Worm (Caenorhabditis elegans) whole organism, L1 larva: ENCODE measurements around the gene ZK1193.2.
A peak's percentile ranks its signal among the peaks of the same experiment; 100 is the strongest.

Experiments
- C16A3.4 ChIP-seq: fragments of 150-350 bp; optimal IDR thresholded peaks from 2 replicates; lab custom pipeline; 2014; ENCODE audit warnings: missing biosample characterization, missing genetic modification characterization
- C34B4.2 ChIP-seq: sonication (generic microtip); optimal IDR thresholded peaks from 2 replicates; lab custom pipeline; 2017; ENCODE audit warnings: mild to moderate bottlenecking, missing genetic modification characterization, missing compliant biosample characterization
- F16B12.6 ChIP-seq: fragments of 150-350 bp; optimal IDR thresholded peaks from 2 replicates; lab custom pipeline; 2014; ENCODE audit warnings: missing biosample characterization, missing genetic modification characterization
- Y116A8C.19 ChIP-seq: sonication (generic microtip); optimal IDR thresholded peaks from 2 replicates; lab custom pipeline; 2016; ENCODE audit warnings: missing compliant biosample characterization, missing genetic modification characterization, borderline replicate concordance
- alr-1 ChIP-seq: fragments of 200-800 bp; sonication (Bioruptor generic); optimal IDR thresholded peaks from 2 replicates; lab custom pipeline; 2018; ENCODE audit warnings: borderline replicate concordance, mild to moderate bottlenecking, missing genetic modification characterization, missing compliant biosample characterization
- aly-2 ChIP-seq: fragments of 150-350 bp; optimal IDR thresholded peaks from 2 replicates; lab custom pipeline; 2014; ENCODE audit warnings: missing biosample characterization, missing genetic modification characterization
- ama-1 ChIP-seq: fragments of 150-350 bp; optimal IDR thresholded peaks from 2 replicates; lab custom pipeline; 2014
- ceh-63 ChIP-seq: fragments of 200-800 bp; sonication (Bioruptor generic); optimal IDR thresholded peaks from 2 replicates; lab custom pipeline; 2018; ENCODE audit warnings: mild to moderate bottlenecking, missing genetic modification characterization, missing compliant biosample characterization
- ceh-82 ChIP-seq, 3 experiments: fragments of 150-350 bp in 1 of 3; sonication (generic microtip) in 2 of 3; optimal IDR thresholded peaks; 2 replicates each; lab custom pipeline; 2014 to 2017; ENCODE audit warnings: missing biosample characterization in 3 of 3, missing genetic modification characterization in 3 of 3
- ceh-88 ChIP-seq: fragments of 200-800 bp; sonication (Bioruptor generic); IDR thresholded peaks from 2 replicates; pipeline ENCODE4 v1.3.6; 2022; ENCODE audit warnings: missing genetic modification characterization, missing compliant biosample characterization
- ceh-90 ChIP-seq: sonication (generic microtip); optimal IDR thresholded peaks from 2 replicates; lab custom pipeline; 2016; ENCODE audit warnings: missing genetic modification characterization, missing compliant biosample characterization
- ces-1 ChIP-seq: fragments of 150-350 bp; optimal IDR thresholded peaks from 2 replicates; lab custom pipeline; 2014; ENCODE audit warnings: missing biosample characterization, missing genetic modification reagents, missing genetic modification characterization
- dpl-1 ChIP-seq, 3 experiments: fragments of 150-350 bp in 2 of 3; sonication (generic microtip) in 1 of 3; optimal IDR thresholded peaks; 2 replicates each; lab custom pipeline; 2014 to 2017; ENCODE audit warnings: missing biosample characterization in 3 of 3, missing genetic modification characterization in 3 of 3, missing genetic modification reagents in 3 of 3
- dsc-1 ChIP-seq: sonication (generic microtip); optimal IDR thresholded peaks from 2 replicates; lab custom pipeline; 2016; ENCODE audit warnings: mild to moderate bottlenecking, missing genetic modification characterization, missing compliant biosample characterization
- efl-1 ChIP-seq, 4 experiments: fragments of 150-350 bp; optimal IDR thresholded peaks in 3 of 4; peaks in 1 of 4; 1 replicate in 1 of 4; 2 replicates in 3 of 4; lab custom pipeline; 2014; ENCODE audit warnings: missing biosample characterization in 2 of 4, missing genetic modification characterization in 2 of 4, missing genetic modification reagents in 2 of 4
- elt-3 ChIP-seq, 6 experiments: fragments of 150-350 bp in 1 of 6; sonication (generic microtip); optimal IDR thresholded peaks; 2 replicates each; lab custom pipeline; 2017 to 2018; ENCODE audit warnings: missing biosample characterization in 6 of 6, missing genetic modification characterization in 6 of 6, inconsistent platforms in 1 of 6
- ets-5 ChIP-seq: fragments of 200-800 bp; sonication (Bioruptor generic); IDR thresholded peaks from 2 replicates; pipeline ENCODE4 v1.3.6; 2022; ENCODE audit warnings: missing genetic modification characterization, missing compliant biosample characterization
- fkh-10 ChIP-seq: sonication (generic microtip); optimal IDR thresholded peaks from 2 replicates; lab custom pipeline; 2017; ENCODE audit warnings: missing biosample characterization, missing genetic modification reagents, missing genetic modification characterization
- hlh-17 ChIP-seq: fragments of 200-800 bp; sonication (Bioruptor generic); optimal IDR thresholded peaks from 2 replicates; lab custom pipeline; 2018; ENCODE audit warnings: missing genetic modification characterization, mild to moderate bottlenecking, missing compliant biosample characterization, moderate library complexity, borderline replicate concordance
- hlh-4 ChIP-seq: sonication (generic microtip); optimal IDR thresholded peaks from 2 replicates; lab custom pipeline; 2016; ENCODE audit warnings: mild to moderate bottlenecking, missing genetic modification characterization, missing compliant biosample characterization
- irx-1 ChIP-seq: sonication (generic microtip); optimal IDR thresholded peaks from 2 replicates; lab custom pipeline; 2016; ENCODE audit warnings: missing genetic modification characterization, missing compliant biosample characterization
- jun-1 ChIP-seq: fragments of 150-350 bp; optimal IDR thresholded peaks from 2 replicates; lab custom pipeline; 2014; ENCODE audit warnings: missing biosample characterization, missing genetic modification reagents, missing genetic modification characterization
- lin-14 ChIP-seq: fragments of 200-800 bp; sonication (Bioruptor generic); optimal IDR thresholded peaks from 2 replicates; lab custom pipeline; 2018; ENCODE audit warnings: mild to moderate bottlenecking, missing genetic modification characterization, moderate library complexity, missing compliant biosample characterization
- lin-35 ChIP-seq, 2 experiments: fragments of 150-350 bp; optimal IDR thresholded peaks; 2 replicates each; lab custom pipeline; 2014; ENCODE audit warnings: missing biosample characterization in 2 of 2, missing genetic modification characterization in 2 of 2, missing genetic modification reagents in 2 of 2
- lin-39 ChIP-seq: fragments of 150-350 bp; optimal IDR thresholded peaks from 2 replicates; lab custom pipeline; 2014; ENCODE audit warnings: missing biosample characterization, missing genetic modification reagents, missing genetic modification characterization
- lir-3 ChIP-seq: sonication (generic microtip); optimal IDR thresholded peaks from 2 replicates; lab custom pipeline; 2016; ENCODE audit warnings: mild to moderate bottlenecking, missing genetic modification characterization, moderate library complexity, missing compliant biosample characterization; ENCODE audit not compliant: poor library complexity
- lsy-2 ChIP-seq, 2 experiments: fragments of 150-350 bp; optimal IDR thresholded peaks; 2 replicates each; lab custom pipeline; 2014; ENCODE audit warnings: missing biosample characterization in 2 of 2, missing genetic modification characterization in 2 of 2
- mdl-1 ChIP-seq, 2 experiments: fragments of 150-350 bp; optimal IDR thresholded peaks; 2 replicates each; lab custom pipeline; 2014 to 2017; ENCODE audit warnings: missing biosample characterization in 2 of 2, missing genetic modification characterization in 2 of 2, inconsistent platforms in 1 of 2
- mef-2 ChIP-seq: fragments of 150-350 bp; optimal IDR thresholded peaks from 2 replicates; lab custom pipeline; 2014; ENCODE audit warnings: missing biosample characterization, missing genetic modification characterization
- mep-1 ChIP-seq: fragments of 150-350 bp; optimal IDR thresholded peaks from 2 replicates; lab custom pipeline; 2014; ENCODE audit warnings: missing biosample characterization, missing genetic modification characterization
- nhr-11 ChIP-seq: fragments of 150-350 bp; optimal IDR thresholded peaks from 2 replicates; lab custom pipeline; 2014; ENCODE audit warnings: missing biosample characterization, missing genetic modification characterization
- nhr-28 ChIP-seq: fragments of 150-350 bp; optimal IDR thresholded peaks from 2 replicates; lab custom pipeline; 2014; ENCODE audit warnings: missing biosample characterization, missing genetic modification characterization
- nhr-47 ChIP-seq: sonication (generic microtip); optimal IDR thresholded peaks from 2 replicates; lab custom pipeline; 2016; ENCODE audit warnings: mild to moderate bottlenecking, missing genetic modification characterization, moderate library complexity, missing compliant biosample characterization
- nhr-76 ChIP-seq: sonication (generic microtip); optimal IDR thresholded peaks from 2 replicates; lab custom pipeline; 2017; ENCODE audit warnings: missing biosample characterization, missing genetic modification characterization
- nhr-77 ChIP-seq: fragments of 150-350 bp; optimal IDR thresholded peaks from 2 replicates; lab custom pipeline; 2014; ENCODE audit warnings: missing biosample characterization, missing genetic modification characterization
- nhr-84 ChIP-seq: sonication (generic microtip); optimal IDR thresholded peaks from 2 replicates; lab custom pipeline; 2017; ENCODE audit warnings: missing biosample characterization, missing genetic modification characterization
- nhr-85 ChIP-seq: sonication (generic microtip); peaks from one replicate; lab custom pipeline; 2016; ENCODE audit warnings: missing genetic modification characterization, inconsistent platforms, missing compliant biosample characterization
- pax-3 ChIP-seq: fragments of 200-800 bp; sonication (Bioruptor generic); optimal IDR thresholded peaks from 2 replicates; lab custom pipeline; 2018; ENCODE audit warnings: mild to moderate bottlenecking, missing genetic modification characterization, moderate library complexity, missing compliant biosample characterization
- rnt-1 ChIP-seq: sonication (generic microtip); optimal IDR thresholded peaks from 2 replicates; lab custom pipeline; 2016; ENCODE audit warnings: mild to moderate bottlenecking, missing genetic modification characterization, moderate library complexity, missing compliant biosample characterization
- skn-1 ChIP-seq: fragments of 150-350 bp; optimal IDR thresholded peaks from 2 replicates; lab custom pipeline; 2014; ENCODE audit warnings: missing biosample characterization, missing genetic modification characterization
- snpc-4 ChIP-seq: fragments of 150-350 bp; optimal IDR thresholded peaks from 2 replicates; lab custom pipeline; 2014; ENCODE audit warnings: missing biosample characterization, missing genetic modification characterization
- snu-23 ChIP-seq: sonication (generic microtip); optimal IDR thresholded peaks from 2 replicates; lab custom pipeline; 2016; ENCODE audit warnings: missing genetic modification characterization, missing compliant biosample characterization
- sox-4 ChIP-seq: sonication (generic microtip); optimal IDR thresholded peaks from 2 replicates; lab custom pipeline; 2016; ENCODE audit warnings: missing genetic modification characterization, missing compliant biosample characterization
- swsn-7 ChIP-seq: sonication (generic microtip); optimal IDR thresholded peaks from 2 replicates; lab custom pipeline; 2016; ENCODE audit warnings: missing genetic modification characterization, missing compliant biosample characterization
- unc-130 ChIP-seq: fragments of 150-350 bp; optimal IDR thresholded peaks from 2 replicates; lab custom pipeline; 2017; ENCODE audit warnings: missing biosample characterization, missing genetic modification characterization, inconsistent platforms
- unc-62 ChIP-seq: fragments of 150-350 bp; optimal IDR thresholded peaks from 2 replicates; lab custom pipeline; 2014; ENCODE audit warnings: missing biosample characterization, missing genetic modification reagents, missing genetic modification characterization
- unc-86 ChIP-seq: sonication (generic microtip); optimal IDR thresholded peaks from 2 replicates; lab custom pipeline; 2016; ENCODE audit warnings: missing genetic modification characterization, missing compliant biosample characterization
- zag-1 ChIP-seq: fragments of 150-350 bp; optimal IDR thresholded peaks from 2 replicates; lab custom pipeline; 2014; ENCODE audit warnings: missing biosample characterization, missing genetic modification characterization
- zip-4 ChIP-seq: fragments of 200-800 bp; sonication (Bioruptor generic); optimal IDR thresholded peaks from 2 replicates; lab custom pipeline; 2018; ENCODE audit warnings: mild to moderate bottlenecking, missing genetic modification characterization, moderate library complexity, missing compliant biosample characterization
- ztf-11 ChIP-seq, 2 experiments: sonication (generic microtip); optimal IDR thresholded peaks; 2 replicates each; lab custom pipeline; 2016 to 2017; ENCODE audit warnings: missing genetic modification characterization in 2 of 2, missing biosample characterization in 1 of 2, missing compliant biosample characterization in 1 of 2

The ZK1193.2 gene

DNA sequence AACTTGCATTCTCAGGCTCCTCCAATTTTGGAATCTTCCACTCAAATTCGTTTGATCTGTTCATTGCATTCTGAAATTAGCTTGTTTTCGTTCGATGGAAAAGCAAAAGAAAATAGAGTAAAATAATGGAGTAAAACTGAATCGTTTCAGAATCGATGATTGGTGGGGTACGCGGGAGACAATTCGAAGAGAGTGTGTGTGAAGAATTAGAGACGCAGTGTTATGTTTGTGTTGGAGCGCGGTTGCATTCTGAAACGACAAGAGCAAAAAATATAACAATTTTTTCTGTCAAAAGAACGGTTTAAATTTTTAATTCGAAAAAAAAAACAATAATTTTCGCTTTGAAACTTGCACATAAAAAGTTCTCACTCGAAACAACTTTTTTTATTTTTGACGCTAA lies 36.7 kb downstream of the ZK1193.2 start, which contains the start of gene ceh-93:
TSS of gene ceh-93 (minus strand) at position 70 of the 400 bp plus-strand sequence.
- TF ChIP-seq zag-1 (tag; lab: Kevin White, UChicago) (no peak), nhr-28 (no peak), hlh-4 (tag; lab: Kevin White, UChicago) (no peak), ceh-90 (tag; lab: Kevin White, UChicago) (no peak), ama-1 (lab: Kevin White, UChicago) (no peak), rnt-1 (tag; lab: Kevin White, UChicago) (peak; percentile 22), lin-14 (GFP tag; lab: Kevin White, UChicago) (no peak), snu-23 (GFP tag; lab: Kevin White, UChicago) (peak; percentile 25), zip-4 (GFP tag; lab: Kevin White, UChicago) (no peak), dpl-1 (GFP tag; optimal IDR thresholded peaks at IDR 0.05; lab: Kevin White, UChicago) (peak in 2 of 3 experiments; percentile 25 to 43), efl-1 (optimal IDR thresholded peaks at IDR 0.05; lab: Kevin White, UChicago) (peak in 1 of 2 experiments; percentile 21), efl-1 (GFP tag; optimal IDR thresholded peaks at IDR 0.05 in 1 of 2; lab: Kevin White, UChicago) (peak in 1 of 2 experiments; percentile 15), elt-3 (tag; optimal IDR thresholded peaks at IDR 0.05; lab: Kevin White, UChicago) (no peak), lin-35 (GFP tag; optimal IDR thresholded peaks at IDR 0.05; lab: Kevin White, UChicago) (peak in 1 of 2 experiments; percentile 62), ceh-82 (tag; optimal IDR thresholded peaks at IDR 0.05; lab: Kevin White, UChicago) (peak in 1 of 3 experiments; percentile 0), C16A3.4 (peak; percentile 17), mep-1 (tag; lab: Kevin White, UChicago) (no peak), unc-86 (tag; lab: Kevin White, UChicago) (no peak), lsy-2 (tag; optimal IDR thresholded peaks at IDR 0.05; lab: Kevin White, UChicago) (peak in 1 of 2 experiments; percentile 48), ceh-88 (GFP tag; lab: Robert Waterston, UW) (no peak), nhr-84 (tag; lab: Kevin White, UChicago) (no peak), F16B12.6 (peak; percentile 16), ztf-11 (tag; optimal IDR thresholded peaks at IDR 0.05; lab: Kevin White, UChicago) (no peak), skn-1 (tag; lab: Kevin White, UChicago) (no peak), ces-1 (GFP tag; lab: Kevin White, UChicago) (no peak), lir-3 (tag; lab: Kevin White, UChicago) (no peak)

DNA sequence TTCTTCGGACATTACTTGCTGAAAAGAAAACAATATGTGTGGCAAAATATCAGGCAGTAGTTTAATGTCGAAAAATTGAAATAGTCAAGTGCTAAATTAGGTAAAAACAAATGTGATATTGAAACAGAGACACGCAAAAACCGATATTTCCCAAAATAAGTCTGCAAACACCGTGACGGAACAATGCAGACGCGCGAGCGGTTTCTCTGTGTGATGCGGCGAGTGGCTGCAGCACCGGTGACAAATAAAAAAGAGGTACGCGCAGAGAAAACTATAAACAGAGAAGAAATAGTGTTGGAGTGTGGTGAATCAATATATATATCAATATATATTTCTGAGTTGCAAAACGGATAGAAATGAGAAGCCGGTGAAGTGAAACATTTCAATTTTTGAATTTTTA lies 42.7 kb downstream of the ZK1193.2 start, which contains the start of gene ife-2:
TSS of gene ife-2 (minus strand) at position 18 of the 400 bp plus-strand sequence.
- TF ChIP-seq sox-4 (tag; lab: Kevin White, UChicago) (no peak), irx-1 (tag; lab: Kevin White, UChicago) (no peak), zag-1 (tag; lab: Kevin White, UChicago) (no peak), C34B4.2 (tag; lab: Kevin White, UChicago) (no peak), mdl-1 (tag; optimal IDR thresholded peaks at IDR 0.05; lab: Kevin White, UChicago) (peak in 1 of 2 experiments; percentile 71), unc-86 (tag; lab: Kevin White, UChicago) (peak; percentile 50), nhr-76 (tag; lab: Kevin White, UChicago) (no peak), hlh-17 (GFP tag; lab: Kevin White, UChicago) (no peak), ceh-63 (GFP tag; lab: Kevin White, UChicago) (no peak), nhr-77 (tag; lab: Kevin White, UChicago) (peak; percentile 7), jun-1 (tag; lab: Kevin White, UChicago) (peak; percentile 54), swsn-7 (peak; percentile 74), pax-3 (tag; lab: Kevin White, UChicago) (no peak), ztf-11 (tag; optimal IDR thresholded peaks at IDR 0.05; lab: Kevin White, UChicago) (no peak), snpc-4 (tag; lab: Kevin White, UChicago) (peak; percentile 6), nhr-85 (tag; lab: Kevin White, UChicago) (peak; percentile 74), alr-1 (tag; lab: Kevin White, UChicago) (no peak), nhr-84 (tag; lab: Kevin White, UChicago) (no peak), ets-5 (GFP tag; lab: Robert Waterston, UW) (no peak), skn-1 (tag; lab: Kevin White, UChicago) (peak; percentile 85), nhr-11 (tag; lab: Kevin White, UChicago) (no peak), dpl-1 (GFP tag; optimal IDR thresholded peaks at IDR 0.05; lab: Kevin White, UChicago) (peak; percentile 55 to 78 (median 76)), unc-130 (peak; percentile 49), lin-39 (tag; lab: Kevin White, UChicago) (no peak), F16B12.6 (peak; percentile 96), fkh-10 (GFP tag; lab: Kevin White, UChicago) (no peak), mef-2 (tag; lab: Kevin White, UChicago) (peak; percentile 45), dsc-1 (tag; lab: Kevin White, UChicago) (peak; percentile 34), aly-2 (no peak), unc-62 (GFP tag; lab: Kevin White, UChicago) (no peak), mep-1 (tag; lab: Kevin White, UChicago) (peak; percentile 90), nhr-47 (tag; lab: Kevin White, UChicago) (peak; percentile 76), Y116A8C.19 (no peak)
